Worm (Caenorhabditis elegans) whole organism, young adult: Measurements from ENCODE around the gene spl-3.
A peak's percentile ranks its signal among the peaks of the same experiment; 100 is the strongest.

Source experiments
- B0019.2 ChIP-seq: fragments of 200-800 bp; sonication (Bioruptor generic); conservative IDR thresholded peaks from 2 replicates; pipeline ENCODE4 v1.3.6; 2022; ENCODE audit warnings: missing genetic modification reagents, missing genetic modification characterization, missing compliant biosample characterization
- B0336.3 ChIP-seq: fragments of 200-800 bp; sonication (Bioruptor generic); IDR thresholded peaks from 2 replicates; pipeline ENCODE4 v1.3.6; 2022; ENCODE audit warnings: missing genetic modification characterization, missing compliant biosample characterization
- D2030.7 ChIP-seq: fragments of 200-800 bp; sonication (Bioruptor generic); IDR thresholded peaks from 2 replicates; pipeline ENCODE4 v1.3.6; 2022; ENCODE audit warnings: missing genetic modification reagents, missing genetic modification characterization, missing compliant biosample characterization
- F10E7.11 ChIP-seq: sonication (generic microtip); optimal IDR thresholded peaks from 2 replicates; lab custom pipeline; 2017; ENCODE audit warnings: mild to moderate bottlenecking, missing genetic modification characterization, moderate library complexity, missing compliant biosample characterization
- F22D6.2 ChIP-seq: sonication (generic microtip); optimal IDR thresholded peaks from 2 replicates; lab custom pipeline; 2016; ENCODE audit warnings: mild to moderate bottlenecking, missing genetic modification characterization, missing compliant biosample characterization
- F33H1.4 ChIP-seq: fragments of 200-800 bp; sonication (Bioruptor generic); IDR thresholded peaks from 2 replicates; pipeline ENCODE4 v1.3.6; 2022; ENCODE audit warnings: missing genetic modification reagents, missing genetic modification characterization, missing compliant biosample characterization
- F37B4.10 ChIP-seq: fragments of 200-800 bp; sonication (Bioruptor generic); IDR thresholded peaks from 2 replicates; pipeline ENCODE4 v1.3.6; 2022; ENCODE audit warnings: missing genetic modification characterization, missing compliant biosample characterization
- F39B2.1 ChIP-seq: fragments of 200-800 bp; sonication (Bioruptor generic); IDR thresholded peaks from 2 replicates; pipeline ENCODE4 v1.3.6; 2022; ENCODE audit warnings: missing genetic modification reagents, missing genetic modification characterization, missing compliant biosample characterization
- K11D2.4 ChIP-seq: fragments of 200-800 bp; sonication (Bioruptor generic); IDR thresholded peaks from 2 replicates; pipeline ENCODE4 v1.3.6; 2022; ENCODE audit warnings: missing genetic modification reagents, missing genetic modification characterization, missing compliant biosample characterization
- K12H6.12 ChIP-seq: fragments of 200-800 bp; sonication (Bioruptor generic); optimal IDR thresholded peaks from 2 replicates; lab custom pipeline; 2018; ENCODE audit warnings: mild to moderate bottlenecking, missing genetic modification characterization, missing compliant biosample characterization
- T07F8.4 ChIP-seq: sonication (generic microtip); optimal IDR thresholded peaks from 2 replicates; lab custom pipeline; 2016; ENCODE audit warnings: mild to moderate bottlenecking, missing genetic modification characterization, moderate library complexity, missing compliant biosample characterization
- Y53F4B.3 ChIP-seq: fragments of 200-800 bp; sonication (Bioruptor generic); IDR thresholded peaks from 2 replicates; pipeline ENCODE4 v1.3.6; 2022; ENCODE audit warnings: missing genetic modification reagents, missing genetic modification characterization, missing compliant biosample characterization
- Y67H2A.10 ChIP-seq: fragments of 200-800 bp; sonication (Bioruptor generic); conservative IDR thresholded peaks from 2 replicates; pipeline ENCODE4 v1.3.6; 2022; ENCODE audit warnings: missing genetic modification reagents, missing genetic modification characterization, missing compliant biosample characterization
- akir-1 ChIP-seq: fragments of 200-800 bp; sonication (Bioruptor generic); optimal IDR thresholded peaks from 2 replicates; lab custom pipeline; 2018; ENCODE audit warnings: mild to moderate bottlenecking, missing genetic modification characterization, moderate library complexity, missing compliant biosample characterization
- attf-6 ChIP-seq: fragments of 200-800 bp; sonication (Bioruptor generic); IDR thresholded peaks from 2 replicates; pipeline ENCODE4 v1.3.6; 2022; ENCODE audit warnings: missing genetic modification reagents, missing genetic modification characterization, missing compliant biosample characterization
- bed-2 ChIP-seq: fragments of 200-800 bp; sonication (Bioruptor generic); IDR thresholded peaks from 2 replicates; pipeline ENCODE4 v1.3.6; 2022; ENCODE audit warnings: missing genetic modification reagents, missing genetic modification characterization, missing compliant biosample characterization
- ccch-3 ChIP-seq: fragments of 200-800 bp; sonication (Bioruptor generic); optimal IDR thresholded peaks from 2 replicates; lab custom pipeline; 2018; ENCODE audit warnings: mild to moderate bottlenecking, missing genetic modification characterization, missing compliant biosample characterization
- ceh-27 ChIP-seq: fragments of 200-800 bp; sonication (Bioruptor generic); optimal IDR thresholded peaks from 2 replicates; lab custom pipeline; 2018; ENCODE audit warnings: mild to moderate bottlenecking, missing genetic modification characterization, moderate library complexity, missing compliant biosample characterization
- ceh-79 ChIP-seq: sonication (generic microtip); optimal IDR thresholded peaks from 2 replicates; lab custom pipeline; 2017; ENCODE audit warnings: mild to moderate bottlenecking, missing genetic modification characterization, missing compliant biosample characterization
- chd-7 ChIP-seq: sonication (generic microtip); optimal IDR thresholded peaks from 2 replicates; lab custom pipeline; 2016; ENCODE audit warnings: mild to moderate bottlenecking, missing genetic modification characterization, moderate library complexity, missing compliant biosample characterization
- dox-1 ChIP-seq: fragments of 200-800 bp; sonication (Bioruptor generic); IDR thresholded peaks from 2 replicates; pipeline ENCODE4 v1.3.6; 2022; ENCODE audit warnings: missing genetic modification reagents, missing genetic modification characterization, missing compliant biosample characterization
- egrh-3 ChIP-seq: fragments of 200-800 bp; sonication (Bioruptor generic); IDR thresholded peaks from 2 replicates; pipeline ENCODE4 v1.3.6; 2022; ENCODE audit warnings: missing genetic modification reagents, missing genetic modification characterization, missing compliant biosample characterization
- ets-4 ChIP-seq: fragments of 200-800 bp; sonication (Bioruptor generic); optimal IDR thresholded peaks from 2 replicates; lab custom pipeline; 2018; ENCODE audit warnings: mild to moderate bottlenecking, missing genetic modification characterization, missing compliant biosample characterization
- gei-17 ChIP-seq: fragments of 200-800 bp; sonication (Bioruptor generic); optimal IDR thresholded peaks from 2 replicates; lab custom pipeline; 2018; ENCODE audit warnings: mild to moderate bottlenecking, missing genetic modification characterization, missing compliant biosample characterization
- let-526 ChIP-seq: fragments of 200-800 bp; sonication (Bioruptor generic); IDR thresholded peaks from 2 replicates; pipeline ENCODE4 v1.3.6; 2022; ENCODE audit warnings: missing genetic modification reagents, missing genetic modification characterization, missing compliant biosample characterization
- lin-40 ChIP-seq: sonication (generic microtip); optimal IDR thresholded peaks from 2 replicates; lab custom pipeline; 2016; ENCODE audit warnings: missing genetic modification characterization, mild to moderate bottlenecking, missing compliant biosample characterization, missing genotype, missing genetic modification reagents
- lir-1 ChIP-seq: fragments of 200-800 bp; sonication (Bioruptor generic); conservative IDR thresholded peaks from 2 replicates; pipeline ENCODE4 v1.3.6; 2022; ENCODE audit warnings: missing genetic modification reagents, missing genetic modification characterization, missing compliant biosample characterization
- lsl-1 ChIP-seq: fragments of 200-800 bp; sonication (Bioruptor generic); optimal IDR thresholded peaks from 2 replicates; lab custom pipeline; 2018; ENCODE audit warnings: mild to moderate bottlenecking, missing genetic modification characterization, moderate library complexity, missing compliant biosample characterization
- madf-6 ChIP-seq: fragments of 200-800 bp; sonication (Bioruptor generic); IDR thresholded peaks from 2 replicates; pipeline ENCODE4 v1.3.6; 2022; ENCODE audit warnings: missing genetic modification reagents, missing genetic modification characterization, missing compliant biosample characterization
- madf-8 ChIP-seq: fragments of 200-800 bp; sonication (Bioruptor generic); conservative IDR thresholded peaks from 2 replicates; pipeline ENCODE4 v1.3.6; 2022; ENCODE audit warnings: missing genetic modification reagents, missing genetic modification characterization, missing compliant biosample characterization
- mcd-1 ChIP-seq: fragments of 200-800 bp; sonication (Bioruptor generic); IDR thresholded peaks from 2 replicates; pipeline ENCODE4 v1.3.6; 2022; ENCODE audit warnings: missing genetic modification reagents, missing genetic modification characterization, missing compliant biosample characterization
- mes-4 ChIP-seq: sonication (generic microtip); optimal IDR thresholded peaks from 2 replicates; lab custom pipeline; 2016; ENCODE audit warnings: missing genotype, missing genetic modification characterization, missing compliant biosample characterization
- nhr-120 ChIP-seq: fragments of 200-800 bp; sonication (Bioruptor generic); IDR thresholded peaks from 2 replicates; pipeline ENCODE4 v1.3.6; 2022; ENCODE audit warnings: missing genetic modification characterization, missing compliant biosample characterization
- rpc-1 ChIP-seq, 2 experiments: fragments of 150-350 bp in 1 of 2; sonication (generic microtip) in 1 of 2; optimal IDR thresholded peaks; 2 replicates each; lab custom pipeline; 2014 to 2018; ENCODE audit warnings: missing biosample characterization in 1 of 2, missing genetic modification characterization in 1 of 2, missing genetic modification reagents in 1 of 2, missing genotype in 1 of 2
- snpc-3.4 ChIP-seq: sonication (generic microtip); optimal IDR thresholded peaks from 2 replicates; lab custom pipeline; 2017; ENCODE audit warnings: missing genetic modification characterization, mild to moderate bottlenecking, missing compliant biosample characterization, antibody characterized with exemption, moderate library complexity, missing genotype, missing genetic modification reagents
- snpc-4 ChIP-seq, 5 experiments: fragments of 150-350 bp in 1 of 5; sonication (generic microtip) in 4 of 5; optimal IDR thresholded peaks; 2 replicates each; lab custom pipeline; 2014 to 2018; ENCODE audit warnings: missing genetic modification characterization in 5 of 5, missing biosample characterization in 3 of 5, antibody characterized with exemption in 2 of 5, mild to moderate bottlenecking in 2 of 5, missing compliant biosample characterization in 2 of 5, missing genotype in 2 of 5, moderate library complexity in 2 of 5, missing genetic modification reagents in 1 of 5
- zfh-2 ChIP-seq: fragments of 200-800 bp; sonication (Bioruptor generic); conservative IDR thresholded peaks from 2 replicates; pipeline ENCODE4 v1.3.6; 2022; ENCODE audit warnings: missing genetic modification reagents, missing genetic modification characterization, missing compliant biosample characterization
- zim-3 ChIP-seq: sonication (generic microtip); optimal IDR thresholded peaks from 2 replicates; lab custom pipeline; 2017; ENCODE audit warnings: mild to moderate bottlenecking, missing genetic modification characterization, moderate library complexity, missing compliant biosample characterization
- ztf-25 ChIP-seq: fragments of 200-800 bp; sonication (Bioruptor generic); IDR thresholded peaks from 2 replicates; pipeline ENCODE4 v1.3.6; 2022; ENCODE audit warnings: missing genetic modification reagents, missing genetic modification characterization, missing compliant biosample characterization

The spl-3 gene

DNA sequence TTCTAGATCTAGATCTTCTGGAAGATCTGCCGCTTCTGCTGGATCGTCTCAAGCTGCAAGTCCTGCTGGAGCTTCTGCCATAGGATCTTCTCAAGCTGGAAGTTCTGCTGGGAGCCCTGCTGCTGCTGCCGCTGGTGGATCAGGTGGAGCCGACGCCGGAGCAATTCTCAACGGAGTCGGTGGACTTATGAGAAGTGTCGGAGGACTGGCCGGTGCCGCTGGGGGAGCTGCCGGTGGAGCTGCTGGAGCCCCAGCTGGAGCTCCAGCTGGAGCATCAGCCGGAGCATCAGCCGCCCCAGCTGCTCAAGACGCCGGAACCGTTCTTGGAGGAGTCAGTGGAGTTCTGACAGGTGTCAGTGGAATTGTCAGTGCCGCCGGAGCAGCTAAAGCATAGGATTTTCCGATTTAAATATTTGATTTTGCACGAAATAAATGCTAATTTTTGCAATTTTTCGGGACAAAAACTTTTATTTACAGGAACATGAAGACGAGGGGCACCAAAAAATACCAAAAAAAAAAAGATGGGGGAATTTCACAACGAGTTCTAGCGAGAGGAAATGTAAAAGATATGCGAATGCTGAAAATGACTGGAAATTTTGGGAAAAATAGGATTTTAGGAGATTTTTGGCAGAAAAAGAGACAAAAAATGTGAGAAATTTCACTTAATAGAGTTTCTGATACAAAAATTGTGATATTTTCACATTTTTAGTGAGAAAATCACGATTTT is 39.7 kb downstream of the spl-3 start:
- TF ChIP-seq rpc-1 (optimal IDR thresholded peaks at IDR 0.05; lab: Kevin White, UChicago) (no peak), rpc-1 (tag; optimal IDR thresholded peaks at IDR 0.05; lab: Kevin White, UChicago) (no peak), ets-4 (no peak), ceh-27 (GFP tag; lab: Kevin White, UChicago) (no peak), bed-2 (GFP tag; lab: Robert Waterston, UW) (no peak), Y67H2A.10 (GFP tag; lab: Robert Waterston, UW) (no peak), F37B4.10 (GFP tag; lab: Robert Waterston, UW) (no peak), let-526 (GFP tag; lab: Robert Waterston, UW) (no peak), lsl-1 (GFP tag; lab: Kevin White, UChicago) (no peak), ceh-79 (no peak), F39B2.1 (GFP tag; lab: Robert Waterston, UW) (no peak), ztf-25 (no peak), F33H1.4 (GFP tag; lab: Robert Waterston, UW) (no peak), nhr-120 (no peak), gei-17 (GFP tag; lab: Kevin White, UChicago) (no peak), attf-6 (no peak), snpc-3.4 (tag; lab: Kevin White, UChicago) (no peak), B0336.3 (GFP tag; lab: Robert Waterston, UW) (no peak), egrh-3 (GFP tag; lab: Robert Waterston, UW) (peak; percentile 98), lin-40 (tag; lab: Kevin White, UChicago) (no peak), lir-1 (no peak), zfh-2 (GFP tag; lab: Robert Waterston, UW) (peak; percentile 96), ccch-3 (GFP tag; lab: Kevin White, UChicago) (no peak), madf-8 (GFP tag; lab: Robert Waterston, UW) (no peak), F10E7.11 (tag; lab: Kevin White, UChicago) (no peak), F22D6.2 (tag; lab: Kevin White, UChicago) (no peak), D2030.7 (GFP tag; lab: Robert Waterston, UW) (no peak), Y53F4B.3 (GFP tag; lab: Robert Waterston, UW) (no peak), dox-1 (GFP tag; lab: Robert Waterston, UW) (0 out of 2 replicates have a peak, but pooled peaks have one; percentile 19), K11D2.4 (GFP tag; lab: Robert Waterston, UW) (no peak), B0019.2 (no peak), snpc-4 (GFP tag; optimal IDR thresholded peaks at IDR 0.05; lab: Kevin White, UChicago) (no peak), snpc-4 (tag; optimal IDR thresholded peaks at IDR 0.05; lab: Kevin White, UChicago) (no peak), mcd-1 (GFP tag; lab: Robert Waterston, UW) (0 out of 2 replicates have a peak, but pooled peaks have one; percentile 23), akir-1 (GFP tag; lab: Kevin White, UChicago) (no peak), T07F8.4 (tag; lab: Kevin White, UChicago) (no peak), zim-3 (tag; lab: Kevin White, UChicago) (no peak), chd-7 (tag; lab: Kevin White, UChicago) (peak; percentile 27), mes-4 (tag; lab: Kevin White, UChicago) (no peak), K12H6.12 (tag; lab: Kevin White, UChicago) (no peak), madf-6 (GFP tag; lab: Robert Waterston, UW) (0 out of 2 replicates have a peak, but pooled peaks have one; percentile 28)
